Worm (Caenorhabditis elegans) whole organism, L4/young adult: ENCODE data around the gene F46C8.1.

Experiments used
- dao-5 ChIP-seq: sonication (generic microtip); optimal IDR thresholded peaks from 2 replicates; lab custom pipeline; 2016; ENCODE audit warnings: missing genotype, missing genetic modification characterization, moderate library complexity, missing compliant biosample characterization
- him-1 ChIP-seq: sonication (generic microtip); optimal IDR thresholded peaks from 2 replicates; lab custom pipeline; 2016; ENCODE audit warnings: missing genotype, missing genetic modification reagents, missing genetic modification characterization, missing compliant biosample characterization

DNA sequence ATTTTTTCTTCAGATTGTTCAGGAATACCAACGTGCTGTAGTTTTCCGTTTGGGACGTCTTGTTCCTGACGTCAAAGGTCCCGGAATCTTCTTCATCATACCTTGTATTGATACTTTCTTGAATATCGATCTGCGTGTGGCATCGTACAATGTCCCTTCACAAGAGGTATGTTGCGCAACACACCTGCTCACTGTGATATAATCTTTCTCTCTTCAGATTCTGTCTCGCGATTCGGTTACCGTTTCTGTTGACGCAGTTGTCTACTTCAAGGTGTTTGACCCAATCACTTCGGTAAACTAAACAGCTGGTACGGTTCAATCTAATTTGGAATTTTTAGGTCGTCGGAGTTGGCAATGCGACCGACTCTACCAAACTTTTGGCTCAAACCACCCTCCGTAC, 15.2 kb downstream of the F46C8.1 start:
- TF ChIP-seq him-1 (tag; lab: Kevin White, UChicago) (no peak), dao-5 (tag; lab: Kevin White, UChicago) (no peak)
